Worm (Caenorhabditis elegans): Measurements from ENCODE around the gene C23H3.2.

DNA sequence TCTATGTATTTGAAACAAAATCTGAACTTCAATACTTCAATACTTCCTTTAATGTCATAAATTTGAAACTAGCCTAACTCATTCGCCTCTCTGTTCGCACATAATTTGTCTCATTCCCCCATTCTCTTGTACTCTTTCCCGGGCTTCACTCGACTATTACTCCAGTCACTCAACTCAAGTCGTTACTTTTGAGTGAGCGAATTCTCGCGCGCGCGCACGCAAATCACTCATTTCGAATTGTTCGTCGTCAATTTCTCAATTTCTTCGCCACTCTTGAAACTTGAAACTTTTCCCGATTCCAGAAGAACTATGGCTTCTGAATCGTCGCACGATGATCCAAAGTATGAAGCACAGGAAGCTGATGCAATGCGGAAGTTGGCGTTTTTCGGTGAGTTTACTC is 43.1 kb downstream of the C23H3.2 start, which contains the start of gene col-68:
- TF ChIP-seq nhr-237 (tag; optimal IDR thresholded peaks at IDR 0.05) (no peak), nhr-77 (tag; optimal IDR thresholded peaks at IDR 0.05) (no peak), ztf-11 (tag; optimal IDR thresholded peaks at IDR 0.05) (no peak), eor-1 (tag; optimal IDR thresholded peaks at IDR 0.05) (no peak)
